Fruit fly (Drosophila melanogaster): ENCODE measurements around the gene ranshi.

ranshi gene

DNA sequence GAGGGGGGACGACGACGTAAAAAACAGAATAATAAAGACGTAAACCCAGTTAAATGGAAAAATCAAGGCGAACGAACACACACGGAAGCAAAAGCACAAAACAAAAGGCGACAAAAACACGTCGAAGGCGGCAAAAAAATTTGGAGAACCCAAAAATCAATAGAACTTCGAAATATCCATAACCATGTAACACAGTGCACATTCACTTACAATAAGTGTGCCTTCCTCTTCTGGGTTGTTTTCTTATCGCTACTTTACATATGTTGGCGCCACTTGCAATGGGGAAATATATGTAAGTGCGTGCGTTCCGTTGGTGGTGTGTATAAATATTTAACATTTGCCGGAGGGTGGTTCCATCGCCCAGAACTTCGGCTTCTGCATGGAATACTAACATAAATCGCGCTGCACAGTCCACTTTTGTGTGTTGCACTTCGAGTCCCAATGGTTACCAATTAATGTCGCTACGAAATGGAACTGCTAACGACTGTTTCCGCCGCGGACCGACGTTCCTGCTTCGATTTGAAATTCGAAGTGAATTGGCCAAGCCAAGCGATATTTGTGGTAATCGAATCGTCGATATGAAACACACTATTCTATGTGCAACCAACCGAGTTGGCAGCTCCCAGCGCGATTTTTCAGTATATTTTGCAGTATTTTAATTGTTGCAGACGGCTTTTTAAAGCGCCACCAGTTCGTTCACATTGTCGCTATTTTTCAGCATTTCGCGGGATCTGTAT, 17.8 kb upstream of the ranshi start, which contains the start of the genes CG9801 and Nasp (continued):
- TF ChIP-seq CG17328 (GFP tag; IDR thresholded peaks at IDR 0.05): 0 out of 2 replicates have a peak, but pooled peaks have one; percentile 31
- no peak for TF ChIP-seq bab2 (GFP tag; optimal IDR thresholded peaks at IDR 0.05)
- TF ChIP-seq CG3163 (GFP tag; optimal IDR thresholded peaks at IDR 0.05): peak; percentile 46
- TF ChIP-seq crc (GFP tag; optimal IDR thresholded peaks at IDR 0.05): no peak
- peak; percentile 59 for TF ChIP-seq CG17186 (GFP tag; optimal IDR thresholded peaks at IDR 0.05)
- TF ChIP-seq CG6654 (GFP tag; optimal IDR thresholded peaks at IDR 0.05): no peak
- TF ChIP-seq CG1647 (GFP tag; optimal IDR thresholded peaks at IDR 0.05): no peak
- TF ChIP-seq gcm2 (GFP tag; optimal IDR thresholded peaks at IDR 0.05): no peak
- TF ChIP-seq sqz (GFP tag; optimal IDR thresholded peaks at IDR 0.05): no peak
- no peak for TF ChIP-seq CG10654 (GFP tag; optimal IDR thresholded peaks at IDR 0.05)
- no peak for TF ChIP-seq Hey (tag; optimal IDR thresholded peaks at IDR 0.05)
- TF ChIP-seq CG12744 (GFP tag; optimal IDR thresholded peaks at IDR 0.05): no peak
- TF ChIP-seq HLH4C (GFP tag; IDR thresholded peaks at IDR 0.05; ENCODE audit: partially characterized antibody): peak; percentile 78
- no peak for TF ChIP-seq MTF-1 (GFP tag; optimal IDR thresholded peaks at IDR 0.05; ENCODE audit: borderline replicate concordance)
- peak; percentile 30 for TF ChIP-seq mirr (GFP tag; optimal IDR thresholded peaks at IDR 0.05)
- TF ChIP-seq pnt (GFP tag; optimal IDR thresholded peaks at IDR 0.05): no peak
- peak; percentile 39 for TF ChIP-seq pb (GFP tag; optimal IDR thresholded peaks at IDR 0.05)
- TF ChIP-seq CG12659 (GFP tag; optimal IDR thresholded peaks at IDR 0.05): peak; percentile 86
- no peak for TF ChIP-seq disco-r (GFP tag; optimal IDR thresholded peaks at IDR 0.05)
- TF ChIP-seq CG6175 (GFP tag; IDR thresholded peaks at IDR 0.05): no peak
- TF ChIP-seq phol (tag; optimal IDR thresholded peaks at IDR 0.05): peak; percentile 42
- peak in 1 of 2 experiments; percentile 18 for TF ChIP-seq Hr51 (GFP tag; optimal IDR thresholded peaks at IDR 0.05)
- TF ChIP-seq D19A (tag; optimal IDR thresholded peaks at IDR 0.05): no peak
- TF ChIP-seq run (tag; optimal IDR thresholded peaks at IDR 0.05): peak; percentile 41
- no peak for TF ChIP-seq ara (GFP tag; IDR thresholded peaks at IDR 0.05)
- TF ChIP-seq CG11398 (GFP tag; optimal IDR thresholded peaks at IDR 0.05): peak; percentile 20
- TF ChIP-seq CG31224 (GFP tag; IDR thresholded peaks at IDR 0.05): 0 out of 2 replicates have a peak, but pooled peaks have one; percentile 18
- no peak for TF ChIP-seq Drgx (GFP tag; IDR thresholded peaks at IDR 0.05)
- peak; percentile 63 for TF ChIP-seq lab (GFP tag; optimal IDR thresholded peaks at IDR 0.05)
- no peak for TF ChIP-seq Tbp (GFP tag; optimal IDR thresholded peaks at IDR 0.05)
- no peak for TF ChIP-seq Asciz (GFP tag; optimal IDR thresholded peaks at IDR 0.05)
- no peak for TF ChIP-seq Hr3 (GFP tag; optimal IDR thresholded peaks at IDR 0.05)
- TF ChIP-seq gsb-n (tag; optimal IDR thresholded peaks at IDR 0.05): peak; percentile 43
- no peak for TF ChIP-seq Side (GFP tag; optimal IDR thresholded peaks at IDR 0.05)
- no peak for TF ChIP-seq CG11695 (GFP tag; IDR thresholded peaks at IDR 0.05)
- TF ChIP-seq stwl (tag; optimal IDR thresholded peaks at IDR 0.05): peak; percentile 99
- TF ChIP-seq CG42726 (GFP tag; IDR thresholded peaks at IDR 0.05; ENCODE audit: partially characterized antibody): peak; percentile 54; the same call in 1 of the 2 replicates
- TF ChIP-seq CG8765 (GFP tag; IDR thresholded peaks at IDR 0.05): no peak
- no peak for TF ChIP-seq bigmax (GFP tag; optimal IDR thresholded peaks at IDR 0.05)
- TF ChIP-seq CG6854 (GFP tag; optimal IDR thresholded peaks at IDR 0.05): no peak
- no peak for TF ChIP-seq CG30431 (GFP tag; optimal IDR thresholded peaks at IDR 0.05)
- no peak for TF ChIP-seq CG13424 (tag; optimal IDR thresholded peaks at IDR 0.05)
- no peak for TF ChIP-seq ken (GFP tag; IDR thresholded peaks at IDR 0.05)
- TF ChIP-seq CG8089 (GFP tag; optimal IDR thresholded peaks at IDR 0.05): no peak
- TF ChIP-seq fru (optimal IDR thresholded peaks at IDR 0.05): no peak
- TF ChIP-seq CG33213 (GFP tag; optimal IDR thresholded peaks at IDR 0.05): peak; percentile 81
- peak; percentile 97 for TF ChIP-seq gfzf (GFP tag; optimal IDR thresholded peaks at IDR 0.05)
- no peak for TF ChIP-seq CG15479 (GFP tag; optimal IDR thresholded peaks at IDR 0.05)
- no peak for TF ChIP-seq slou (GFP tag; optimal IDR thresholded peaks at IDR 0.05)
- TF ChIP-seq hth (optimal IDR thresholded peaks at IDR 0.05): no peak

Measured in whole organism, embryonic.